Worm (Caenorhabditis elegans): ENCODE measurements around the gene mcm-3.

mcm-3 gene

ce11 chrV:15071015-15071810 is 11.8 kb upstream of the mcm-3 start, which contains the start of gene unc-76 (continued):
- TF ChIP-seq ceh-8 (GFP tag; optimal IDR thresholded peaks at IDR 0.05) (peak; percentile 58), lin-14 (GFP tag; optimal IDR thresholded peaks at IDR 0.05) (peak; percentile 99), nhr-20 (tag; optimal IDR thresholded peaks at IDR 0.05) (peak; percentile 81), F16B12.6 (tag; optimal IDR thresholded peaks at IDR 0.05) (peak; percentile 12), mef-2 (tag; optimal IDR thresholded peaks at IDR 0.05) (peak; percentile 55), fos-1 (tag; optimal IDR thresholded peaks at IDR 0.05) (peak; percentile 77), sox-4 (tag; optimal IDR thresholded peaks at IDR 0.05) (peak; percentile 14), pqm-1 (tag; optimal IDR thresholded peaks at IDR 0.05) (no peak), ztf-11 (tag; optimal IDR thresholded peaks at IDR 0.05) (peak in 1 of 2 experiments; percentile 58), vab-15 (tag; optimal IDR thresholded peaks at IDR 0.05) (no peak), lin-35 (GFP tag; optimal IDR thresholded peaks at IDR 0.05) (peak; percentile 38 to 70), ztf-4 (tag; optimal IDR thresholded peaks at IDR 0.05) (peak; percentile 53), snu-23 (GFP tag; optimal IDR thresholded peaks at IDR 0.05) (peak; percentile 90), nhr-11 (tag; optimal IDR thresholded peaks at IDR 0.05) (peak; percentile 63), nhr-47 (tag; optimal IDR thresholded peaks at IDR 0.05) (peak; percentile 88), ets-5 (GFP tag; IDR thresholded peaks at IDR 0.05) (no peak), C16A3.4 (tag; optimal IDR thresholded peaks at IDR 0.05) (peak; percentile 66), nhr-71 (tag; optimal IDR thresholded peaks at IDR 0.05) (peak; percentile 94), efl-1 (optimal IDR thresholded peaks at IDR 0.05) (peak; percentile 76 to 80), efl-1 (GFP tag; optimal IDR thresholded peaks at IDR 0.05 in 1 of 2) (peak; percentile 52 to 94), zip-4 (GFP tag; optimal IDR thresholded peaks at IDR 0.05) (no peak), snpc-4 (tag; optimal IDR thresholded peaks at IDR 0.05) (peak; percentile 40), nhr-77 (tag; optimal IDR thresholded peaks at IDR 0.05) (peak; percentile 71), swsn-7 (tag; optimal IDR thresholded peaks at IDR 0.05) (peak; percentile 90), grh-1 (GFP tag; IDR thresholded peaks at IDR 0.05) (no peak), aly-2 (tag; optimal IDR thresholded peaks at IDR 0.05) (peak; percentile 41), nhr-85 (tag) (peak; percentile 88), aha-1 (tag; optimal IDR thresholded peaks at IDR 0.05) (peak; percentile 7), unc-86 (tag; optimal IDR thresholded peaks at IDR 0.05) (peak; percentile 92), irx-1 (tag; optimal IDR thresholded peaks at IDR 0.05) (peak; percentile 80), fkh-4 (tag; optimal IDR thresholded peaks at IDR 0.05; ENCODE audit: borderline replicate concordance) (peak; percentile 40), tbx-2 (tag; optimal IDR thresholded peaks at IDR 0.05) (peak; percentile 91), nhr-237 (tag; optimal IDR thresholded peaks at IDR 0.05) (peak; percentile 77), C34B4.2 (tag; optimal IDR thresholded peaks at IDR 0.05) (no peak), nhr-90 (tag; optimal IDR thresholded peaks at IDR 0.05; ENCODE audit: poor library complexity) (peak; percentile 13), pax-3 (tag; optimal IDR thresholded peaks at IDR 0.05) (peak; percentile 88)

ce11 chrV:15069435-15069985 is 10.1 kb upstream of the mcm-3 start:
- TF ChIP-seq alr-1 (tag; optimal IDR thresholded peaks at IDR 0.05; ENCODE audit: borderline replicate concordance) (no peak), ztf-4 (tag; optimal IDR thresholded peaks at IDR 0.05) (no peak), nhr-28 (tag; optimal IDR thresholded peaks at IDR 0.05) (no peak), skn-1 (tag; optimal IDR thresholded peaks at IDR 0.05) (no peak), hpl-2 (GFP tag; optimal IDR thresholded peaks at IDR 0.05) (no peak), hlh-17 (GFP tag; optimal IDR thresholded peaks at IDR 0.05; ENCODE audit: borderline replicate concordance) (no peak), fkh-10 (GFP tag; optimal IDR thresholded peaks at IDR 0.05) (no peak), C16A3.4 (tag; optimal IDR thresholded peaks at IDR 0.05) (no peak), mep-1 (tag; optimal IDR thresholded peaks at IDR 0.05) (no peak), lsy-2 (tag; optimal IDR thresholded peaks at IDR 0.05) (peak in 1 of 2 experiments; percentile 73), nhr-20 (tag; optimal IDR thresholded peaks at IDR 0.05) (no peak), ceh-88 (GFP tag; IDR thresholded peaks at IDR 0.05) (no peak), zag-1 (tag; optimal IDR thresholded peaks at IDR 0.05) (no peak), lin-14 (GFP tag; optimal IDR thresholded peaks at IDR 0.05) (peak; percentile 3)

All from whole organism, L1 larva.